Fruit fly (Drosophila melanogaster) whole organism, embryonic: ENCODE measurements around the gene Dus3.

Experiments
- CG10543 ChIP-seq: fragments of 200-800 bp; sonication (Bioruptor generic); optimal IDR thresholded peaks from 3 replicates; lab custom pipeline; 2017; ENCODE audit warnings: missing biosample characterization, mild to moderate bottlenecking, missing genetic modification characterization, moderate library complexity
- CG10565 ChIP-seq: fragments of 200-800 bp; sonication (Bioruptor generic); optimal IDR thresholded peaks from 3 replicates; lab custom pipeline; 2016; ENCODE audit warnings: missing biosample characterization, mild to moderate bottlenecking, missing genetic modification characterization
- CG12391 ChIP-seq: fragments of 200-800 bp; sonication (Bioruptor generic); optimal IDR thresholded peaks from 3 replicates; lab custom pipeline; 2018; ENCODE audit warnings: missing biosample characterization, mild to moderate bottlenecking, missing genetic modification characterization, moderate library complexity
- CG13287 ChIP-seq: fragments of 200-800 bp; sonication (Bioruptor generic); IDR thresholded peaks from 2 replicates; pipeline ENCODE4 v1.3.6; 2022; ENCODE audit warnings: missing biosample characterization, missing genetic modification characterization; ENCODE audit not compliant: partially characterized antibody
- CG15696 ChIP-seq: fragments of 200-800 bp; sonication (Bioruptor generic); optimal IDR thresholded peaks from 2 replicates; lab custom pipeline; 2019; ENCODE audit warnings: missing biosample characterization, mild to moderate bottlenecking, missing genetic modification characterization, moderate library complexity
- CG1602 ChIP-seq: fragments of 200-800 bp; sonication (Bioruptor generic); optimal IDR thresholded peaks from 3 replicates; lab custom pipeline; 2016; ENCODE audit warnings: missing biosample characterization, missing genetic modification characterization
- CG16779 ChIP-seq: fragments of 200-800 bp; sonication (Bioruptor generic); IDR thresholded peaks from 2 replicates; pipeline ENCODE4 v1.3.6; 2022; ENCODE audit warnings: missing biosample characterization, missing genetic modification characterization
- CG16813 ChIP-seq: fragments of 200-800 bp; sonication (Bioruptor generic); IDR thresholded peaks from 3 replicates; pipeline ENCODE4 v1.3.6; 2022; ENCODE audit warnings: missing biosample characterization, missing genetic modification characterization; ENCODE audit not compliant: partially characterized antibody
- CG17829 ChIP-seq: fragments of 200-800 bp; optimal IDR thresholded peaks from 2 replicates; lab custom pipeline; 2019; ENCODE audit warnings: missing biosample characterization, mild to moderate bottlenecking, missing genetic modification characterization, moderate library complexity
- CG1792 ChIP-seq: fragments of 200-800 bp; sonication (Bioruptor generic); optimal IDR thresholded peaks from 2 replicates; lab custom pipeline; 2016; ENCODE audit warnings: missing biosample characterization, missing genetic modification characterization
- CG18476 ChIP-seq: fragments of 200-800 bp; sonication (Bioruptor generic); optimal IDR thresholded peaks from 2 replicates; lab custom pipeline; 2016; ENCODE audit warnings: missing biosample characterization, mild to moderate bottlenecking, missing genetic modification characterization
- CG31388 ChIP-seq: fragments of 200-800 bp; sonication (Bioruptor generic); optimal IDR thresholded peaks from 2 replicates; lab custom pipeline; 2016; ENCODE audit warnings: missing biosample characterization, missing genetic modification characterization
- CG34422 ChIP-seq: fragments of 200-800 bp; sonication (Bioruptor generic); IDR thresholded peaks from 3 replicates; pipeline ENCODE4 v1.3.6; 2022; ENCODE audit warnings: missing biosample characterization, missing genetic modification characterization
- CG42726 ChIP-seq: fragments of 200-800 bp; sonication (Bioruptor generic); IDR thresholded peaks from 2 replicates; pipeline ENCODE4 v1.3.6; 2022; ENCODE audit warnings: missing biosample characterization, missing genetic modification characterization; ENCODE audit not compliant: partially characterized antibody
- CG5953 ChIP-seq: fragments of 200-800 bp; sonication (Bioruptor generic); IDR thresholded peaks from 2 replicates; pipeline ENCODE4 v1.3.6; 2022; ENCODE audit warnings: missing biosample characterization, missing genetic modification characterization
- CG7271 ChIP-seq: fragments of 200-800 bp; sonication (Bioruptor generic); optimal IDR thresholded peaks from 2 replicates; lab custom pipeline; 2018; ENCODE audit warnings: missing biosample characterization, mild to moderate bottlenecking, missing genetic modification characterization, moderate library complexity
- CG7839 ChIP-seq: fragments of 200-800 bp; sonication (Bioruptor generic); optimal IDR thresholded peaks from 3 replicates; lab custom pipeline; 2018; ENCODE audit warnings: missing biosample characterization, mild to moderate bottlenecking, missing genetic modification characterization, moderate library complexity
- CG8281 ChIP-seq: fragments of 200-800 bp; sonication (Bioruptor generic); optimal IDR thresholded peaks from 2 replicates; lab custom pipeline; 2018; ENCODE audit warnings: missing biosample characterization, mild to moderate bottlenecking, missing genetic modification characterization, moderate library complexity
- CG8388 ChIP-seq: fragments of 200-800 bp; sonication (Bioruptor generic); optimal IDR thresholded peaks from 2 replicates; lab custom pipeline; 2019; ENCODE audit warnings: missing biosample characterization, mild to moderate bottlenecking, missing genetic modification characterization, moderate library complexity
- CG8478 ChIP-seq: fragments of >200 bp; optimal IDR thresholded peaks from 2 replicates; lab custom pipeline; 2018
- Dek ChIP-seq: fragments of 200-800 bp; sonication (Bioruptor generic); optimal IDR thresholded peaks from 3 replicates; lab custom pipeline; 2019; ENCODE audit warnings: missing biosample characterization, mild to moderate bottlenecking, missing genetic modification characterization, moderate library complexity
- Doc3 ChIP-seq: fragments of 200-800 bp; sonication (Bioruptor generic); IDR thresholded peaks from 3 replicates; pipeline ENCODE4 v1.3.6; 2022; ENCODE audit warnings: missing biosample characterization, missing genetic modification characterization; ENCODE audit not compliant: partially characterized antibody
- Fer1 ChIP-seq: fragments of 200-800 bp; sonication (Bioruptor generic); optimal IDR thresholded peaks from 2 replicates; lab custom pipeline; 2017; ENCODE audit warnings: missing biosample characterization, mild to moderate bottlenecking, missing genetic modification characterization
- Lim3 ChIP-seq: fragments of 200-800 bp; sonication (Bioruptor generic); IDR thresholded peaks from 2 replicates; pipeline ENCODE4 v1.3.6; 2022; ENCODE audit warnings: missing biosample characterization, missing genetic modification characterization
- Nf-YA ChIP-seq: fragments of 200-800 bp; sonication (Bioruptor generic); IDR thresholded peaks from 2 replicates; pipeline ENCODE4 v1.3.6; 2022; ENCODE audit warnings: missing biosample characterization, missing genetic modification characterization
- Rfx ChIP-seq: fragments of 200-800 bp; sonication (Bioruptor generic); IDR thresholded peaks from 2 replicates; pipeline ENCODE4 v1.3.6; 2022; ENCODE audit warnings: missing biosample characterization, missing genetic modification characterization
- Rx ChIP-seq: fragments of 200-800 bp; sonication (Bioruptor generic); IDR thresholded peaks from 2 replicates; pipeline ENCODE4 v1.3.6; 2022; ENCODE audit warnings: missing biosample characterization, missing genetic modification characterization
- Six4 ChIP-seq: fragments of 200-800 bp; sonication (Bioruptor generic); optimal IDR thresholded peaks from 2 replicates; lab custom pipeline; 2016; ENCODE audit warnings: missing biosample characterization, missing genetic modification characterization
- Sox102F ChIP-seq: fragments of 200-800 bp; sonication (Bioruptor generic); optimal IDR thresholded peaks from 2 replicates; lab custom pipeline; 2018; ENCODE audit warnings: missing biosample characterization, mild to moderate bottlenecking, missing genetic modification characterization, moderate library complexity
- YL-1 ChIP-seq: fragments of 200-800 bp; sonication (Bioruptor generic); optimal IDR thresholded peaks from 3 replicates; lab custom pipeline; 2017; ENCODE audit warnings: missing biosample characterization, mild to moderate bottlenecking, missing genetic modification characterization
- ac ChIP-seq: fragments of 200-800 bp; sonication (Bioruptor generic); optimal IDR thresholded peaks from 3 replicates; lab custom pipeline; 2017; ENCODE audit warnings: missing biosample characterization, mild to moderate bottlenecking, missing genetic modification characterization
- ase ChIP-seq: fragments of 200-800 bp; sonication (Bioruptor generic); IDR thresholded peaks from 3 replicates; pipeline ENCODE4 v1.3.6; 2022; ENCODE audit warnings: missing biosample characterization, missing genetic modification characterization
- cas ChIP-seq: fragments of 200-800 bp; sonication (Bioruptor generic); IDR thresholded peaks from 2 replicates; pipeline ENCODE4 v1.3.6; 2022; ENCODE audit warnings: missing biosample characterization, missing genetic modification characterization
- chif ChIP-seq, 2 experiments: fragments of 200-800 bp; sonication (Bioruptor generic); optimal IDR thresholded peaks; 3 replicates each; lab custom pipeline; 2016; ENCODE audit warnings: missing biosample characterization in 2 of 2, missing genetic modification characterization in 2 of 2
- chn ChIP-seq: fragments of 200-800 bp; sonication (Bioruptor generic); optimal IDR thresholded peaks from 2 replicates; lab custom pipeline; 2016; ENCODE audit warnings: missing biosample characterization, missing genetic modification characterization
- dimm ChIP-seq: fragments of 200-800 bp; sonication (Bioruptor generic); IDR thresholded peaks from 2 replicates; pipeline ENCODE4 v1.3.6; 2022; ENCODE audit warnings: missing biosample characterization, missing genetic modification characterization
- dysf ChIP-seq: fragments of 200-800 bp; sonication (Bioruptor generic); IDR thresholded peaks from 3 replicates; pipeline ENCODE4 v1.3.6; 2022; ENCODE audit warnings: missing biosample characterization, missing genetic modification characterization
- fd102C ChIP-seq: fragments of 200-800 bp; sonication (Bioruptor generic); optimal IDR thresholded peaks from 2 replicates; lab custom pipeline; 2018; ENCODE audit warnings: missing biosample characterization, mild to moderate bottlenecking, missing genetic modification characterization, moderate library complexity
- fd3F ChIP-seq: fragments of 200-800 bp; sonication (Bioruptor generic); optimal IDR thresholded peaks from 2 replicates; lab custom pipeline; 2018; ENCODE audit warnings: missing biosample characterization, mild to moderate bottlenecking, missing genetic modification characterization, moderate library complexity
- fd96Cb ChIP-seq: fragments of 200-800 bp; sonication (Bioruptor generic); optimal IDR thresholded peaks from 2 replicates; lab custom pipeline; 2018; ENCODE audit warnings: missing biosample characterization, mild to moderate bottlenecking, missing genetic modification characterization, moderate library complexity
- ftz-f1 ChIP-seq: fragments of 200-800 bp; sonication (Bioruptor generic); optimal IDR thresholded peaks from 2 replicates; lab custom pipeline; 2016; ENCODE audit warnings: missing biosample characterization, missing genetic modification characterization
- jing ChIP-seq: fragments of 200-800 bp; sonication (Bioruptor generic); optimal IDR thresholded peaks from 2 replicates; lab custom pipeline; 2018; ENCODE audit warnings: missing biosample characterization, mild to moderate bottlenecking, missing genetic modification characterization
- pho ChIP-seq: fragments of 200-800 bp; sonication (Bioruptor generic); optimal IDR thresholded peaks from 2 replicates; lab custom pipeline; 2016; ENCODE audit warnings: missing biosample characterization, missing genetic modification characterization
- phol ChIP-seq: fragments of 200-800 bp; sonication (Bioruptor generic); optimal IDR thresholded peaks from 3 replicates; lab custom pipeline; 2018; ENCODE audit warnings: missing biosample characterization, mild to moderate bottlenecking, missing genetic modification characterization, moderate library complexity
- prd ChIP-seq, 3 experiments: fragments of >200 bp in 2 of 3; fragments of 200-800 bp in 1 of 3; sonication (Bioruptor generic) in 1 of 3; optimal IDR thresholded peaks in 2 of 3; IDR thresholded peaks in 1 of 3; 2 replicates in 2 of 3; 3 replicates in 1 of 3; pipeline versions ENCODE4 v1.3.6 to Lab custom; 2017 to 2022; ENCODE audit warnings: missing biosample characterization in 1 of 3, missing genetic modification characterization in 1 of 3
- slbo ChIP-seq: fragments of 200-800 bp; sonication (Bioruptor generic); IDR thresholded peaks from 2 replicates; pipeline ENCODE4 v1.3.6; 2022; ENCODE audit warnings: missing biosample characterization, missing genetic modification characterization
- sob ChIP-seq: fragments of 200-800 bp; sonication (Bioruptor generic); IDR thresholded peaks from 2 replicates; pipeline ENCODE4 v1.3.6; 2022; ENCODE audit warnings: missing biosample characterization, missing genetic modification characterization
- ssp ChIP-seq: fragments of 200-800 bp; sonication (Bioruptor generic); IDR thresholded peaks from 2 replicates; pipeline ENCODE4 v1.3.6; 2022; ENCODE audit warnings: missing biosample characterization, missing genetic modification characterization
- sug ChIP-seq: fragments of 200-800 bp; optimal IDR thresholded peaks from 2 replicates; lab custom pipeline; 2019; ENCODE audit warnings: missing biosample characterization, mild to moderate bottlenecking, missing genetic modification characterization, moderate library complexity

Dus3 gene

DNA sequence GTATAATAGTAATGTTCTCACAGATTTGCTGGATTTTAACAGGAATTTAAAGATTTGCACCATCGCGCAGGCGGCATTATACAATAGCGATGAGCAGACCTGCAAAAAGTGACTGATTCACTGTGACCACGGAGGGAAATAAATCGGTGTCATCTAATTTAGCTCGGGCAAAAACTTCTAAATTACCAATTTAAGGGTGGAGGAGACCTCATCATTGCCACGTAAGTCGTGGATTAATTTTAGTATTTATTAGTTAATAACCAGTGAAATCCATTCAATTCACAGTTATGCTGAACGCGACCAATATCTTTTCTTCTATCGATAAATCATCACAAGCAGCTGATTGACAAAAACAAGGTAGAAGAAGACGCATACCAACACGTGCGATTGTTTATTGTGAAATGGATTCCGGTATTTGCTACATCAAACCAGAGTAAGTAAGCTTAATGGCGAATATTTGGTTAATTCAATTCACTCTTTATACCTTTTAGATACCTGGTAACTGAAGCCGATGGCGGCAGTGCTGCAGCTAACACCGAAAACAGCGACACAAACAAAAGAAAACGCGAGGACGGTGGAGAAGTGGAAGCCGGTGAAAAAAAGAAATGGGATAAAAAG, at the start of gene Dus3, which contains the start of gene CG10628 (continued):
- TF ChIP-seq CG5953 (GFP tag; lab: Robert Waterston, UW): peak; percentile 86
- TF ChIP-seq CG8388 (GFP tag; lab: Kevin White, UChicago): peak; percentile 84
- peak; percentile 95 for TF ChIP-seq Rfx (GFP tag; lab: Robert Waterston, UW)
- TF ChIP-seq sob (GFP tag; lab: Robert Waterston, UW): peak; percentile 94
- TF ChIP-seq ssp (GFP tag; lab: Robert Waterston, UW): peak; percentile 80
- TF ChIP-seq fd3F (GFP tag; lab: Kevin White, UChicago): peak; percentile 83
- TF ChIP-seq sug (tag; lab: Kevin White, UChicago): peak; percentile 91
- peak; percentile 95 for TF ChIP-seq pho (GFP tag; lab: Kevin White, UChicago)
- peak; percentile 83 for TF ChIP-seq jing (GFP tag; lab: Kevin White, UChicago)
- TF ChIP-seq CG16813 (GFP tag; lab: Robert Waterston, UW): peak; percentile 63; the same call in 2 of the 3 replicates
- TF ChIP-seq phol (tag; lab: Kevin White, UChicago): peak; percentile 94
- peak; percentile 87 to 90 for TF ChIP-seq chif (GFP tag; optimal IDR thresholded peaks at IDR 0.05; lab: Kevin White, UChicago)
- peak; percentile 75 for TF ChIP-seq dimm (GFP tag; lab: Robert Waterston, UW)
- peak; percentile 91 for TF ChIP-seq chn (GFP tag; lab: Kevin White, UChicago)
- TF ChIP-seq prd (optimal IDR thresholded peaks at IDR 0.05; lab: Kevin White, UChicago): no peak
- peak; percentile 95 for TF ChIP-seq prd (GFP tag; IDR thresholded peaks at IDR 0.05; lab: Robert Waterston, UW)
- peak; percentile 88 for TF ChIP-seq CG10543 (GFP tag; lab: Kevin White, UChicago)
- TF ChIP-seq CG10565 (GFP tag; lab: Kevin White, UChicago): peak; percentile 36
- TF ChIP-seq ac (GFP tag; lab: Kevin White, UChicago): peak; percentile 38
- peak; percentile 80 for TF ChIP-seq Nf-YA (GFP tag; lab: Robert Waterston, UW)
- TF ChIP-seq ase (GFP tag; lab: Robert Waterston, UW): peak; percentile 89
- TF ChIP-seq CG42726 (GFP tag; lab: Robert Waterston, UW): peak; percentile 45; the same call in 1 of the 2 replicates
- TF ChIP-seq CG31388 (GFP tag; lab: Kevin White, UChicago): peak; percentile 79
- peak; percentile 37 for TF ChIP-seq ftz-f1 (GFP tag; lab: Kevin White, UChicago)
- peak; percentile 90 for TF ChIP-seq CG1602
- TF ChIP-seq CG8281 (tag; lab: Kevin White, UChicago): peak; percentile 79
- TF ChIP-seq dysf (GFP tag; lab: Robert Waterston, UW): peak; percentile 93
- 0 out of 3 replicates have a peak, but pooled peaks have one; percentile 11 for TF ChIP-seq Doc3 (GFP tag; lab: Robert Waterston, UW)
- TF ChIP-seq Sox102F (GFP tag; lab: Kevin White, UChicago): peak; percentile 91
- peak; percentile 96 for TF ChIP-seq CG34422
- peak; percentile 92 for TF ChIP-seq Fer1 (GFP tag; lab: Kevin White, UChicago)
- TF ChIP-seq CG15696: peak; percentile 86
- peak; percentile 90 for TF ChIP-seq CG7839 (tag; lab: Kevin White, UChicago)
- no peak for TF ChIP-seq CG8478 (lab: Kevin White, UChicago)
- TF ChIP-seq CG17829: peak; percentile 93
- peak; percentile 91 for TF ChIP-seq cas (GFP tag; lab: Robert Waterston, UW)
- TF ChIP-seq CG13287: peak; percentile 77
- peak; percentile 88 for TF ChIP-seq Rx (GFP tag; lab: Robert Waterston, UW)
- peak; percentile 89 for TF ChIP-seq fd96Cb
- TF ChIP-seq CG1792 (GFP tag; lab: Kevin White, UChicago): peak; percentile 89
- peak; percentile 82 for TF ChIP-seq Dek (tag; lab: Kevin White, UChicago)
- TF ChIP-seq CG12391 (tag; lab: Kevin White, UChicago): peak; percentile 93
- peak; percentile 56 for TF ChIP-seq CG7271 (tag; lab: Kevin White, UChicago)
- TF ChIP-seq CG18476 (GFP tag; lab: Kevin White, UChicago): peak; percentile 83
- TF ChIP-seq YL-1 (GFP tag; lab: Kevin White, UChicago): peak; percentile 73
- TF ChIP-seq Six4 (GFP tag; lab: Kevin White, UChicago): peak; percentile 88
- peak; percentile 95 for TF ChIP-seq slbo
- peak; percentile 75 for TF ChIP-seq CG16779 (GFP tag; lab: Robert Waterston, UW)
- peak; percentile 22 for TF ChIP-seq fd102C (GFP tag; lab: Kevin White, UChicago)
- TF ChIP-seq Lim3 (GFP tag; lab: Robert Waterston, UW): peak; percentile 75
